Fruit fly (Drosophila melanogaster): ENCODE results near the gene CG6565.
A peak's percentile ranks its signal among the peaks of the same experiment; 100 is the strongest.

CG6565 gene

dm6 chr2L:13411566-13411965 lies 37.7 kb downstream of the CG6565 start, which contains the start of gene Vm34Ca:
Gene Vm34Ca, minus strand, starts transcription at chr2L:13411631.
- TF ChIP-seq CG12605 (GFP tag; IDR thresholded peaks at IDR 0.05), result no peak
- TF ChIP-seq Pif1B (GFP tag; optimal IDR thresholded peaks at IDR 0.05), result no peak
- no peak for TF ChIP-seq Pif1A (GFP tag; optimal IDR thresholded peaks at IDR 0.05)
- TF ChIP-seq CG9948 (tag; optimal IDR thresholded peaks at IDR 0.05), result no peak
- no peak for TF ChIP-seq CG13204 (GFP tag; optimal IDR thresholded peaks at IDR 0.05)
- no peak for TF ChIP-seq D1 (tag; optimal IDR thresholded peaks at IDR 0.05)
- TF ChIP-seq Ets98B (GFP tag; IDR thresholded peaks at IDR 0.05), result no peak

dm6 chr2L:13412219-13412618 lies 38.4 kb downstream of the CG6565 start, which contains the start of gene Flad2:
Gene Flad2, plus strand, starts transcription at chr2L:13412519.
- TF ChIP-seq Pif1B (GFP tag; optimal IDR thresholded peaks at IDR 0.05), result no peak
- no peak for TF ChIP-seq CG15710 (tag; optimal IDR thresholded peaks at IDR 0.05)

- TF ChIP-seq CG12605 (GFP tag; IDR thresholded peaks at IDR 0.05) (0 out of 2 replicates have a peak, but pooled peaks have one; percentile 12), fd96Ca (GFP tag; IDR thresholded peaks at IDR 0.05) (no peak), CG34367 (tag; optimal IDR thresholded peaks at IDR 0.05) (no peak), rn (GFP tag; IDR thresholded peaks at IDR 0.05) (no peak), CG17806 (tag; optimal IDR thresholded peaks at IDR 0.05) (no peak), CG4496 (GFP tag; IDR thresholded peaks at IDR 0.05) (0 out of 3 replicates have a peak, but pooled peaks have one; percentile 13), Snoo (tag; optimal IDR thresholded peaks at IDR 0.05) (no peak), gl (tag; optimal IDR thresholded peaks at IDR 0.05) (no peak), CG9948 (tag; optimal IDR thresholded peaks at IDR 0.05) (no peak), Ets98B (GFP tag; IDR thresholded peaks at IDR 0.05) (no peak), EcR (GFP tag; optimal IDR thresholded peaks at IDR 0.05) (no peak), CG13204 (GFP tag; optimal IDR thresholded peaks at IDR 0.05) (no peak), CG8159 (tag; optimal IDR thresholded peaks at IDR 0.05) (no peak), Pif1A (GFP tag; optimal IDR thresholded peaks at IDR 0.05) (peak; percentile 28), CG10348 (GFP tag; IDR thresholded peaks at IDR 0.05) (no peak), Pif1B (GFP tag; optimal IDR thresholded peaks at IDR 0.05) (no peak), CG8301 (tag; optimal IDR thresholded peaks at IDR 0.05) (no peak), D1 (tag; optimal IDR thresholded peaks at IDR 0.05) (no peak), CG14655 (GFP tag; optimal IDR thresholded peaks at IDR 0.05) (peak; percentile 10), CG15710 (tag; optimal IDR thresholded peaks at IDR 0.05) (no peak), CG32121 (GFP tag; IDR thresholded peaks at IDR 0.05) (no peak)
Observed at dm6 chr2L:13414525-13415481, 41.0 kb downstream of the CG6565 start, which contains the start of the genes CG16956, CG42784 and CG43850. Gene CG16956, minus strand, starts transcription at chr2L:13414575. Gene CG42784, plus strand, starts transcription at chr2L:13415431. Gene CG43850, plus strand, starts transcription at chr2L:13415431.
